Fruit fly (Drosophila melanogaster): Measurements from ENCODE around the gene CG5177.
A peak's percentile ranks its signal among the peaks of the same experiment; 100 is the strongest.

The CG5177 gene

dm6 chr2L:7424907-7425689 is 20.1 kb downstream of the CG5177 start (continued):
- TF ChIP-seq Atf-2 (GFP tag; optimal IDR thresholded peaks at IDR 0.05) (peak; percentile 19), Eip74EF (GFP tag; optimal IDR thresholded peaks at IDR 0.05) (no peak), corto (GFP tag; optimal IDR thresholded peaks at IDR 0.05) (peak; percentile 15), z (GFP tag; IDR thresholded peaks at IDR 0.05) (no peak), CG12659 (GFP tag; optimal IDR thresholded peaks at IDR 0.05) (peak; percentile 22), Dad (GFP tag; optimal IDR thresholded peaks at IDR 0.05) (peak; percentile 50), ab (GFP tag; optimal IDR thresholded peaks at IDR 0.05) (peak; percentile 32), wor (GFP tag; IDR thresholded peaks at IDR 0.05) (no peak), Nf-YC (tag; optimal IDR thresholded peaks at IDR 0.05) (no peak), klu (GFP tag; IDR thresholded peaks at IDR 0.05) (peak; percentile 50), zen (tag; optimal IDR thresholded peaks at IDR 0.05) (peak; percentile 12), Drgx (GFP tag; IDR thresholded peaks at IDR 0.05) (peak; percentile 87), CG7556 (GFP tag; optimal IDR thresholded peaks at IDR 0.05) (peak; percentile 53), Vsx1 (GFP tag; optimal IDR thresholded peaks at IDR 0.05) (no peak), Elba2 (GFP tag; optimal IDR thresholded peaks at IDR 0.05) (no peak), D19A (tag; optimal IDR thresholded peaks at IDR 0.05) (no peak), nau (GFP tag; optimal IDR thresholded peaks at IDR 0.05) (peak; percentile 26), eyg (GFP tag; optimal IDR thresholded peaks at IDR 0.05) (peak; percentile 26), CG8944 (GFP tag; optimal IDR thresholded peaks at IDR 0.05) (peak; percentile 25), gem (tag; optimal IDR thresholded peaks at IDR 0.05) (peak; percentile 67), scrt (GFP tag; optimal IDR thresholded peaks at IDR 0.05) (peak; percentile 49), dimm (GFP tag; IDR thresholded peaks at IDR 0.05) (0 out of 2 replicates have a peak, but pooled peaks have one; percentile 10), CG6654 (GFP tag; optimal IDR thresholded peaks at IDR 0.05) (no peak), Hr39 (optimal IDR thresholded peaks at IDR 0.05) (no peak), CG13287 (GFP tag; IDR thresholded peaks at IDR 0.05; ENCODE audit: partially characterized antibody) (no peak), lbe (GFP tag; optimal IDR thresholded peaks at IDR 0.05) (peak; percentile 68), CG14441 (GFP tag; IDR thresholded peaks at IDR 0.05) (peak; percentile 55), ara (GFP tag; IDR thresholded peaks at IDR 0.05) (no peak), inv (GFP tag; IDR thresholded peaks at IDR 0.05; ENCODE audit: partially characterized antibody) (no peak), cato (GFP tag; optimal IDR thresholded peaks at IDR 0.05; ENCODE audit: borderline replicate concordance) (no peak), CG15696 (tag; optimal IDR thresholded peaks at IDR 0.05) (no peak), zfh2 (GFP tag; optimal IDR thresholded peaks at IDR 0.05) (peak; percentile 91), CG14667 (GFP tag; IDR thresholded peaks at IDR 0.05) (peak; percentile 31; the same call in 1 of the 2 replicates), CG6689 (GFP tag; IDR thresholded peaks at IDR 0.05) (0 out of 2 replicates have a peak, but pooled peaks have one; percentile 34), Hr51 (GFP tag; optimal IDR thresholded peaks at IDR 0.05) (peak in 1 of 2 experiments; percentile 39), MBD-R2 (GFP tag; IDR thresholded peaks at IDR 0.05) (peak; percentile 62; the same call in 1 of the 2 replicates), Ets65A (GFP tag) (peak; percentile 81), CG12104 (GFP tag; optimal IDR thresholded peaks at IDR 0.05) (no peak), CG5245 (GFP tag; optimal IDR thresholded peaks at IDR 0.05) (no peak), grau (tag; optimal IDR thresholded peaks at IDR 0.05) (peak; percentile 64), CG32532 (GFP tag; IDR thresholded peaks at IDR 0.05) (peak; percentile 93), cwo (GFP tag; optimal IDR thresholded peaks at IDR 0.05) (peak; percentile 8), ase (GFP tag; IDR thresholded peaks at IDR 0.05) (0 out of 3 replicates have a peak, but pooled peaks have one; percentile 8), knrl (GFP tag; IDR thresholded peaks at IDR 0.05; ENCODE audit: partially characterized antibody) (no peak), Chrac-16 (GFP tag; optimal IDR thresholded peaks at IDR 0.05) (peak; percentile 41), CG3281 (GFP tag; optimal IDR thresholded peaks at IDR 0.05) (peak; percentile 82), Ptx1 (GFP tag; IDR thresholded peaks at IDR 0.05) (peak; percentile 47; the same call in 1 of the 2 replicates), CG1233 (GFP tag; optimal IDR thresholded peaks at IDR 0.05) (peak; percentile 19), CG4282 (GFP tag; optimal IDR thresholded peaks at IDR 0.05) (peak; percentile 8)

Measured in whole organism, embryonic.